Fruit fly (Drosophila melanogaster) whole organism, wandering third instar larva: ENCODE measurements around the gene swm.

Source experiments
- Dif ChIP-seq: fragments of 200-275, 200-300 bp; sonication (Bioruptor generic); optimal IDR thresholded peaks from 2 replicates; lab custom pipeline; 2018; ENCODE audit warnings: missing biosample characterization, missing genetic modification characterization; ENCODE audit not compliant: partially characterized antibody
- Hnf4 ChIP-seq: fragments of 200-800 bp; sonication (Bioruptor generic); optimal IDR thresholded peaks from 2 replicates; lab custom pipeline; 2016; ENCODE audit warnings: missing biosample characterization, mild to moderate bottlenecking, missing genetic modification characterization
- N ChIP-seq: fragments of >200 bp; optimal IDR thresholded peaks from 2 replicates; lab custom pipeline; 2018; ENCODE audit warnings: missing biosample characterization, missing external identifiers, missing genetic modification characterization
- OdsH ChIP-seq: fragments of 200-800 bp; sonication (Bioruptor generic); optimal IDR thresholded peaks from 2 replicates; lab custom pipeline; 2016; ENCODE audit warnings: missing biosample characterization, mild to moderate bottlenecking, missing genetic modification characterization
- Rel ChIP-seq, 2 experiments: fragments of 200-800 bp; sonication (Bioruptor generic) in 1 of 2; optimal IDR thresholded peaks; 2 replicates in 1 of 2; 3 replicates in 1 of 2; lab custom pipeline; 2016 to 2019; ENCODE audit warnings: mild to moderate bottlenecking in 2 of 2, missing biosample characterization in 2 of 2, missing genetic modification characterization in 2 of 2, moderate library complexity in 1 of 2
- pan ChIP-seq: fragments of >200 bp; optimal IDR thresholded peaks from 2 replicates; lab custom pipeline; 2017
- psq ChIP-seq: fragments of 200-800 bp; sonication (Bioruptor generic); optimal IDR thresholded peaks from 3 replicates; lab custom pipeline; 2017; ENCODE audit warnings: missing biosample characterization, mild to moderate bottlenecking, missing genetic modification characterization, moderate library complexity
- usp ChIP-seq: fragments of >200 bp; optimal IDR thresholded peaks from 2 replicates; lab custom pipeline; 2017; ENCODE audit warnings: missing biosample characterization, missing genetic modification characterization

DNA sequence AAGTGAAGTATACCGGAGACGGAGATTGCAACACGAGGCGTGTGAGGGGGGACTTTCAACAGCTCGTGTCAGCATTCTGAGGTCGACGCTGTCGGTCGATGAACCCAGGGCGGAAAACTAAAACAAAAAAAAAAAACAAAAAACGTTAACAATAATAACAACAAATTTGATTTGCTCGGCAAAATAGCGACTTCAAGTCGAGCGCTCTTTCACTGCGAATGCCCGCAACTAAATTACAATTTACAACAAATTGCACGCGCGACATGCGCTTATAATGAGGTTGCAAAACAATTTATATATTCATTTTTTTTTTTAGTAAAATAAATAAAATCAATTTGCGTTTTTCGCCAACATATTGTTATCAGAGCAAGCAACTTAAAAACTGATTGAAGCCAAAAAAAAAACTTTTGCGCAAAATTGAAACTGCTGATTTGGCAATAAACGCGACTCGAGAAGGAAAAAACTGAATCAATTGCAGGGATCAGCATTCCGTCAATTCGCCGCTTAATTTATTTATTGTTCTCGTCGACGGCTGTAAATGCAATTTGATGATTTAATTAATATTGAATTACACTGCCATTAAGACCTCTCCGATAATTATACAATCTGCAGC, 19.5 kb upstream of the swm start:
- TF ChIP-seq N (GFP tag; lab: Kevin White, UChicago), result no peak
- TF ChIP-seq Dif (GFP tag; lab: Kevin White, UChicago), result no peak
- no peak for TF ChIP-seq Rel (GFP tag; optimal IDR thresholded peaks at IDR 0.05; lab: Kevin White, UChicago)
- TF ChIP-seq Rel (tag; optimal IDR thresholded peaks at IDR 0.05; lab: Kevin White, UChicago), result no peak
- TF ChIP-seq pan, result no peak
- TF ChIP-seq usp (GFP tag; lab: Kevin White, UChicago), result no peak
- no peak for TF ChIP-seq Hnf4 (GFP tag; lab: Kevin White, UChicago)
- TF ChIP-seq psq, result no peak
- TF ChIP-seq OdsH, result no peak
